Worm (Caenorhabditis elegans) whole organism, dauer: ENCODE measurements around the gene srw-77.
"Not testable (repeated sequence)": the region's sequence is repeated elsewhere in the genome, so short reads cannot be mapped to it uniquely, and the experiment has no call there.

Source experiments
- unc-62 ChIP-seq: sonication (generic microtip); optimal IDR thresholded peaks from 2 replicates; lab custom pipeline; 2017; ENCODE audit warnings: missing biosample characterization, missing genetic modification reagents, missing genetic modification characterization

Gene srw-77

DNA sequence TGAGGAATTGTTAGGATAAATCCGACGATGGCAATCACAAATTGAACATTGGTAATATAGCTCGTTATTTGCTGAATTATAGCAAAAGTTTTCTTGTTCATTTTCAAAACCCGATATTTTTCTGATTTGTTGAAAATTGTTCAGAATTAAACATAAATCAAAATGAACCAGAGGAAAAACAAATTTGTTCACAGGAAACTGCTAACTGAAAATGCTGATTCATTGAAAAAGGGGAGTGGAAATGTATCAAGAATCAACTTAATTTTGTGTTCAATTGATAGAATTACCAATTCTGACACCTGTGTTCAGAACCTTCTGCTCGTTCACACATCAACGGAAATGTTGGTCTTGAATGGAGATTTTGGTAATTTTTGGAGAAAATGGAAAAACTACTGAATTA is at the start of gene srw-77:
Gene srw-77 (minus strand): TSS at position 101 of the 400 bp plus-strand sequence.
- TF ChIP-seq unc-62 (GFP tag; lab: Kevin White, UChicago): no peak

DNA sequence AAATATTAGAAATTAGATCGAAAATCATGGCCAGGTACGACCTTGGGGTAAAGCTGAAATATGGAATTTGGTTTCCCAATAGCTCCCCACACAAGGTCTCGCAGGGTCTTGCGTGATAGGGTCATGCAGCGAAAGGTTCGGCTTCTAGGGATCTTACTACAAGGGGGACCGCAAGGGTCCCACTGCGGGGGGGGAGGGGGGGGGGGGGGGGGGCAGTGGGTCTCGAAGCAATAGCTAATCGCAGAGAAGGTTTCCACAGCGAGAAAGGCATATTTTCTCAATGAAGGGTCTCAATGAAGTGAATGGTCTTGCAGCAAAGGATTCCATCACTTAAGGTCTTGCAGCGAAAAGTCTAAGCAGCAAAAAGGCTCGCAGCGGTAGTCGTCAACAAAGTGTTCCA is 49.5 kb upstream of the srw-77 start:
- no peak for TF ChIP-seq unc-62 (GFP tag; lab: Kevin White, UChicago)

DNA sequence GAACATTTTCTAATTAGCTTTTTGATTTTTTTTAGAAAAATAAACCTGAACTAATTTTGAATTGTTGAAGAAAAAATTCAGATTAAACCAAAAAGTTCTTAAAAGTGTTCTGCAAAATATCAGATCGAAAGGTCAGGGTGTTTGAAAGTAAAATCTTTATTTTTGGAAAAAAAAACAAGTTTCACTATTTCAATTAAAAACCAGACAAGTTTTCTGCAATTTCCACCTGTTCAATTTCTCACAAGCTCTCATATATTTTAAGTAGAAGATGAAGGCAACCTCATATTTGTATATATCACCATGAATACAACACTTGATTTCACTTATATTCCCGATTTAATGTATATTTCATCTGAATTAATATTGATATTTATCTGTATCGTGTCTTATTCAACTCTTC is 43.8 kb upstream of the srw-77 start, which contains the start of gene srz-102:
Gene srz-102 (plus strand): TSS at position 301 of the 400 bp plus-strand sequence.
- TF ChIP-seq unc-62 (GFP tag; lab: Kevin White, UChicago): no peak

DNA sequence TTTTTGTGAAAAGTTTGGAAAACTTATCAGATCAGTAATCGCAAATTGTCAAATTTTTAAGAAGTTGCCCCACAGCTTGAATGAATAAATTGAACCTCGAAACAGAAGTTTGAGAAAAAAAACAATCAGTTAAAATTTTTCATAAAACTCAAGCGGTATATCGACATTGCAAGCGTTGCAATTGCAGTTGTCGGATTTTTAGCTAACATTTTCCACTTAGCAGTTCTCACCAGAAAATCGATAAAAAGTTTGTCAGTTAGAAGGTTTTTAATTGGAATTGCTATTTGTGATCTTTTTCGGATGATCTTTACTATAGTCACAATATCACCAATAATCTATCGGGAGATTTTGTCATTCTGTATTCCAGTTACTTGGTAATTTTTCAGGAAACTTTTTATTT is 42.3 kb upstream of the srw-77 start, which contains the start of gene srw-43:
Gene srw-43 (plus strand): TSS at position 301 of the 400 bp plus-strand sequence.
- TF ChIP-seq unc-62 (GFP tag; lab: Kevin White, UChicago): no peak

DNA sequence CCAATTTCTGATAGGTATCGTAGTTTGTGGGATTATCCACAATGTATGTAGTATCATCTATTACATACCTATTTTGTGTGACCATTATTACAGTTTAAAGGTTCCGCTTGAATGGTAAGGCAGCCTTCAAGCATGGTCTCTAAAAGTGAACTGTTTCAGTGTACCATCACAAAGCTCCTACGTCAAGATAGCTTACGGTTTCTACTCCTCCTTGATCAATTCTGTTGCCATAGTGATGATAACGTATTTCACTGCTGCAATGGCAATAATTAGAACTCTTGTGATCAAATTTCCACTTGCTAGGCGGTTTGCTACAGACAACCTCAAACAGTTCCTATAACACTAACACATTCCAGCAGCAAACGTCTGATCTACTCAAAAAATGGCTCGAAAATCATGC is 39.9 kb upstream of the srw-77 start:
- TF ChIP-seq unc-62 (GFP tag; lab: Kevin White, UChicago): no peak

DNA sequence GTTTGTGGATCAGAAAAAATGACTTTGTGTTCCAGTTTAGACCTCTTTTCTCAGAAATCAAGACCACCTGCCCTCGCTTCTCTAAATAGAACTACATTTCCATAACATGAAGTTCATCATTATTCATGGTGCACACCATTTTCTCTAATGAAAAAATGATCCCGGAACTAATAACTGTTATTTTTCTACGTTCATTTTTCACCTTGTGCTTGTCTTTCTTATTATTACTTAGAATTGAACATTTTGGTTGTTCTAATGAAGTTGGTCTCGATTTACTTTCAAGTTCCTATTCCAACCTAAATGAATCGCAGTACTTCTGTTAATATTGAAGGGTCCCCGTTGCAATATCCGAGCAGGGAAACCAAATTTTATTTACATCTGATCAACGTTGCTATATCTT is 39.4 kb upstream of the srw-77 start, which contains the start of gene srw-36:
Gene srw-36 (plus strand): TSS at position 301 of the 400 bp plus-strand sequence.
- no peak for TF ChIP-seq unc-62 (GFP tag; lab: Kevin White, UChicago)

DNA sequence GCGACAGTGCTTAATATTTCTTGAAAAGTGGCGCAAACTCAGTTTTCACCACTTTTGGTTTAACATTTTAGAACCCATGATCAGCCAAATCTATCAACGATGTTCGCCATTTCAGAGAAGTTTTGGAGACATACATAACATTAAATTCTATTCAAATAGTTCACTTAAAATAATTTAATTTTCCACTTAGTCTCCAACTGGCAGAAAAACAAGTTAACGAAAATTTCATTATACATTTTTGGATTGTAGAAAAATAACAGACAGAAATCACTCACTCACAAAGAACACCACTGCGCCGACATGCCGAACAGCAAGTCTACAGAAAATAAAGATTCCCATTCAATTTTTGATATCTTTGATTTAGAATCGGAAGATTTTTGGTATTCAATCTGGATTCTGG is 36.5 kb upstream of the srw-77 start, which contains the start of gene srw-44:
Gene srw-44 (plus strand): TSS at position 301 of the 400 bp plus-strand sequence.
- no peak for TF ChIP-seq unc-62 (GFP tag; lab: Kevin White, UChicago)

DNA sequence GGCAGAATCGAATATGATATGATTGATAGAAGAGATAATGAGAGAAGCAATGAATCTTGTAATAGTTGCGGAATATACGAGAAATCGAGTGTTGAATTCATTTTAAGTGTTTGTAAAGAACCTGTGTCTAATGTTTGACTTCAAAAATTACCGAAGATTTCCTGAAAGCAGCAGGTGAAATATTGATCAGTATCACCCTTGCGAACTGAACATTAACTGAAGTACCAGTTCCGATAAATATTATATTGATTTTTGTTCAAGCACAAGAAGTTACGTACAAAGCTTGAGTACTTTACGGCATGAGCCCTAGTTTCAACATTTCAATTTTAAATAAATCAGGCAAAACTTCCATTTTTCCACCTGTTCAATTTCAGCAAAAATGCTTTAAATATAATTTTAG is 35.8 kb upstream of the srw-77 start, which contains the start of gene srz-103:
Gene srz-103 (minus strand): TSS at position 101 of the 400 bp plus-strand sequence.
- TF ChIP-seq unc-62 (GFP tag; lab: Kevin White, UChicago): no peak

DNA sequence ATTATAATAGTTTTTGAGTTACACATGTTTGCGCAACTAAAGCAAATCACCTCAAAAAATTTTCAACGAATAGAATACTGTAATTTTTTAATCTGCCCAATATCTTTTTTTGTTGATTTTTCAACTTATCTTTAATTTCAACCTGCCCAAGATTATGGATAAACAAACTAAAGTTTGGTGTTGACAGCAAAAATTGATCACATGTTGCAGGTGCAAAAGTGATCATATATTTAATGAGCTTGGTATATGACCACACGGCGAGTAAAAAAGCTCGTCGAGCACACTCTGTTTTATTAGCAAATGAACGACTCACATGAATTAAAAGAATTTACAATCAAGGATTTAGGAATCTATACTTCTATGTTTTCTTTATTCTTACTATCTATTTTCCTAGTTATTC is 32.1 kb upstream of the srw-77 start, which contains the start of gene srz-1:
Gene srz-1 (plus strand): TSS at position 301 of the 400 bp plus-strand sequence.
- no peak for TF ChIP-seq unc-62 (GFP tag; lab: Kevin White, UChicago)

DNA sequence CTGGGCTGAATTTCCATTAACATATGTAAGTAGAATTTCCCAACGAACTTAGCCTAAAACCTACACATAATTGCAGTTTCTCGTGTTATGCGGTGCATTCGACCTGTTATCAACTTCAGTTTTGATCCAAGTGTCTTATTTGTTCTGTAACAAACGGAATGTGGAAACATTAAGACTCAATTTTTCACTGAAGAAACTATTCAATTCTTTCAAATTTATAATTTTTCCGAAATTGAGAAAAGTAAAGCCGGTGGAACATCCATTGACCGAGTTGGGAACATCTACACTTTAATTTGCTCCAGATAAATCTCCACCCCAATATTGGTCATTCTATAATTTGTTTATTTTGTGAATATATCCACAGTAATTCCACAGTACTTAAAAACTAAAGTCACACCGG is 30.9 kb upstream of the srw-77 start:
- no peak for TF ChIP-seq unc-62 (GFP tag; lab: Kevin White, UChicago)

DNA sequence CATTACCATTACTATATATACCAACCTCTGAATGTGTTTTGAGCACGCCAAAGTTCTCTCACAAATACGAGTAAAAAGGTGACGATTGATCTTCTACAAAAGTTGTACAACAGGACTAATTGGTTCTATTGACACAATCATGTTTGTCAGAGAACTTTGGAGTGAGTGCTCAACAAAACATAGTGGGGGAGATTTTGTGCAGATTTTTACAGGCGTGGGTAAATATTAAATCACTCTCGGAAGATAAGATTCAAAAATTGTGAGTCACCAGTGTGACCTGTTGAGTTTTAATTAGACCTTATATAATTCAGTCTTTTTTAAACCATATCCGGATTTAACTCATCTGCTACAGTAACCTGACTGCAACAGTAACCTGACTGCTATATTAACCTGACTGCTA is 28.7 kb upstream of the srw-77 start, which contains the start of gene F14F8.8:
Gene F14F8.8 (minus strand): TSS at position 101 of the 400 bp plus-strand sequence.
- TF ChIP-seq unc-62 (GFP tag; lab: Kevin White, UChicago): no peak

DNA sequence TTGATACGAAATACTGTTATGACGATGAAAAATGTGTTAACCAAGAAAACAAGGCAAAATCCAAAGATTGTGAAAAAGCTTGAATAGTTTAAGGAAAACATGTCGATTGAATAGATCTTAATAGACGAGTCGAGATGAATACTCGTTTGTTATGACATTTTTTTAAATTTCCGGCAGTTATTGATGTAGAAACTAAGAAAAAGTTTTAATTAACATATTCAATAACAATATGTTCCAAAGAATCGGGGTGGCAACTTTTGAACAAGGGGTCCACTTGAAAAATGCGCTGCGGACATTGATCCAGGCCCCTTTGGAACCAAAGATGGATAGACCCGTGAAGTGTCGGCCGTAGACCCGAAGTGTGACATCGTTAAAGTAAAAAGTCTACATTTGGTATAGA is 27.7 kb upstream of the srw-77 start, which contains the start of gene str-61:
Gene str-61 (minus strand): TSS at position 101 of the 400 bp plus-strand sequence.
- TF ChIP-seq unc-62 (GFP tag; lab: Kevin White, UChicago): no peak

DNA sequence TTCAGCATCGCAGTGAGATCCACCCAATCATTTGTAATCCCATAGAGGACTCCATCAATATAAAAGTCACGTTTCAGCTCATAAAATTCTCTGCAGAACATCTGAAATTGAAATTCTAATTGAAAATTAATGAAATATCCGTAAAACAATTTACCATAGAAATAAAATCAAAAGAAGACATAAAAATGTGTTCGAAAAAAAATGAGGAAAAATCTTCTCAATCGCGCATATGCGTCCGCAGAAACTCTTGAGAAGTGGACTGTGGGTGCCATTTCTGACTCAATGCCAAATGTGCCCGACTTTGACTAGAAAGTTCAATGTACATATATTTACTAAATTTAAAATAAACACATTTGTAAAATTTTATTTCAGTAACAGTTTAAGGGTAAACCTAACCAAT is 25.0 kb upstream of the srw-77 start, which contains the start of gene F14F8.9:
Gene F14F8.9 (minus strand): TSS at position 101 of the 400 bp plus-strand sequence.
- no peak for TF ChIP-seq unc-62 (GFP tag; lab: Kevin White, UChicago)

DNA sequence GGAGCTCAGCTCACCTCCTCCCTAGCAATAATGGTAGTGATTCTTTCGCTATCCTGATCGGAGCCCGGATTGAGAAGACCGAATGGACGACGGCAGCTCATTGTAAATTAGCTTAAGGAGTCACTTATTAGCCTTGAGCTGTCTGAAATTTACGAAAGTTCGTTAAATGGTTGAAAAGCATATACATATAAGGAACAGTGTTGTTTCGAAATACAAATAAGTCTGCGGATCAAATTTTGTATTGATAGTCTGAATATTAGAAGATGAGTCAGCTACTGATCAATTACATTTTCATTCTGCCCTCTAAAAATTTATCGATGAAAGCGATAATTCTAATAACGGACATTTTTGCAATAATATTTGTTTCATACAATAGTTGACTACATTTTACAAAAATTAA is 23.2 kb upstream of the srw-77 start, which contains the start of gene F14F8.14:
Gene F14F8.14 (minus strand): TSS at position 101 of the 400 bp plus-strand sequence.
- no peak for TF ChIP-seq unc-62 (GFP tag; lab: Kevin White, UChicago)

DNA sequence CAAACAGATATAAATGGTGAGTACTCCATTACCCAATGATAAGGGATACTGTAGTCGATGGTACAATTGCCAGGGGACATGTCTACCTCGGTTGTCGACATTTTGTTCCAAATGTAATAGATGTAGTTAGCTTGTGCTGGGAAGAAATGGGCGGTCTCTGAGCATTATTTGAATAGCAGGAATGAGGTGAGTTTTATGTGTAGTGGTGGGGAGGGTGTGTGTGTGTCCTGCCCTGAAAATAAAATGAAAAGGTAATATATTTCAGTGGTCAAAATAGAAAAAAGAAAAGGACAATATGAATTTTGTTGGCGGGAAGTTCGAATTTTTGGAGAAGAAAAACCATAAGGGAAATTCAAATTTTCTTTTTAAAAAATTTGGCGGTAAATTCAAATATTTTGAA is 17.4 kb upstream of the srw-77 start, which contains the start of gene Y70C5B.2:
Gene Y70C5B.2 (minus strand): TSS at position 101 of the 400 bp plus-strand sequence.
- not testable (repeated sequence) for TF ChIP-seq unc-62 (GFP tag; lab: Kevin White, UChicago)

DNA sequence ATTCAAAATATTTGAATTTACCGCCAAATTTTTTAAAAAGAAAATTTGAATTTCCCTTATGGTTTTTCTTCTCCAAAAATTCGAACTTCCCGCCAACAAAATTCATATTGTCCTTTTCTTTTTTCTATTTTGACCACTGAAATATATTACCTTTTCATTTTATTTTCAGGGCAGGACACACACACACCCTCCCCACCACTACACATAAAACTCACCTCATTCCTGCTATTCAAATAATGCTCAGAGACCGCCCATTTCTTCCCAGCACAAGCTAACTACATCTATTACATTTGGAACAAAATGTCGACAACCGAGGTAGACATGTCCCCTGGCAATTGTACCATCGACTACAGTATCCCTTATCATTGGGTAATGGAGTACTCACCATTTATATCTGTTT is 10.8 kb upstream of the srw-77 start, which contains the start of gene W06G6.15:
Gene W06G6.15 (plus strand): TSS at position 301 of the 400 bp plus-strand sequence.
- not testable (repeated sequence) for TF ChIP-seq unc-62 (GFP tag; lab: Kevin White, UChicago)

DNA sequence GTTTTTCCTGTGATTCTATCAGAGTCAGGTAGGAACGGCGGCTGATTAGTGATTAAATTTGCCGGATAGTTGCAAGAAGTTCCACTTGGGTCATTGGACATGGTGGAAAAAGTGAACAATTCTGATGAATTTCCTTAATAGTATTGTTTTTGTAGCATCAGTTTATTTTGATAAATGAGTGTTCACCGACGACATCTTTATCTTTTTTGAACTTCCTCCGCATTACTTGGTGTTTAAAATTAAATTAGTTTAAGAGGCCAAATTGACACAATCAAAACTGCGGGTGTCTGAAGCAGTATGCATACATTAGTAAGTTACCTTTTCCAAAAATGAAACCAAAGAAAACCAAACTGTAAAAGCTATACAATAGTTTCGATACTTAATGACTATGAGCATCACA is 5.7 kb upstream of the srw-77 start, which contains the start of gene W06G6.11:
Gene W06G6.11 (minus strand): TSS at position 101 of the 400 bp plus-strand sequence.
- not testable (repeated sequence) for TF ChIP-seq unc-62 (GFP tag; lab: Kevin White, UChicago)
